Fruit fly (Drosophila melanogaster): Measurements from ENCODE around the gene CG4572.

Gene CG4572

DNA sequence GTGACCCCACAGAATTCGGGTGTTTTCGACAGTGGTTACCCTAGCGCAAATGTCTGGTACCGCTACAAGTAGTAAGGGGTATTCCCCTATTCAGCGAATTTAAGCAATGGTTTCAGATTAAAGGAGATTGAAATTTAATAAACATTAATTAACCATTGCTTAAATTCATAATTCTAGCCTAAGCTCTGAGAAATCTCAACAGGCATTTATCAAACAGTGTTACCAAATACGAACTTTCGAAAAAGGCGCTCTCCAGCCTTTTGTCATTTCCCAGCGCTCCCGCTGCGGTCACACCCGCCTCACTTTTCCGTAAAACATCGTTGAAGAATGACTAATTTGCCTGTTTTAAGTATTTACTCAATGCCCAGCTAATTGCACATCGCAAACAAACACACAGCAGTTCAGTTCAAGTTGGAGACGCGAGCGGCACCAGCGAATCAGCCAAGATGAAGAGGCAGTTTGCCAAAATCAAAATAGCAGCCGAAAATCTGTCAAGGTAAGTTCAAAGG lies 40.7 kb upstream of the CG4572 start, which contains the start of the genes Surf6 and RhoGAP92B (continued):
- TF ChIP-seq Ada2b (GFP tag; IDR thresholded peaks at IDR 0.05) (0 out of 2 replicates have a peak, but pooled peaks have one; percentile 18), sc (optimal IDR thresholded peaks at IDR 0.05) (no peak), sc (GFP tag; optimal IDR thresholded peaks at IDR 0.05) (peak; percentile 12), CG10209 (GFP tag; optimal IDR thresholded peaks at IDR 0.05) (peak; percentile 60), CG13624 (GFP tag; optimal IDR thresholded peaks at IDR 0.05) (peak; percentile 73), pfk (GFP tag; optimal IDR thresholded peaks at IDR 0.05) (peak; percentile 0), Hand (GFP tag; optimal IDR thresholded peaks at IDR 0.05) (no peak), NC2β (GFP tag; optimal IDR thresholded peaks at IDR 0.05) (peak; percentile 78), crc (GFP tag; optimal IDR thresholded peaks at IDR 0.05) (peak; percentile 22), CG10565 (GFP tag; optimal IDR thresholded peaks at IDR 0.05) (no peak), disco-r (GFP tag; optimal IDR thresholded peaks at IDR 0.05) (peak; percentile 38), Doc3 (GFP tag; IDR thresholded peaks at IDR 0.05; ENCODE audit: partially characterized antibody) (no peak), CG8924 (tag; optimal IDR thresholded peaks at IDR 0.05) (peak; percentile 70), CG30431 (GFP tag; optimal IDR thresholded peaks at IDR 0.05) (no peak), amos (GFP tag; IDR thresholded peaks at IDR 0.05; ENCODE audit: partially characterized antibody) (peak; percentile 41; the same call in 1 of the 2 replicates), rib (GFP tag; IDR thresholded peaks at IDR 0.05) (no peak), h (optimal IDR thresholded peaks at IDR 0.05) (no peak), HHEX (GFP tag; optimal IDR thresholded peaks at IDR 0.05) (peak; percentile 58), CG30403 (GFP tag; optimal IDR thresholded peaks at IDR 0.05) (peak; percentile 43), ro (GFP tag; IDR thresholded peaks at IDR 0.05) (no peak), CG18619 (GFP tag; optimal IDR thresholded peaks at IDR 0.05) (peak; percentile 67), luna (GFP tag; optimal IDR thresholded peaks at IDR 0.05) (peak; percentile 32), onecut (GFP tag; IDR thresholded peaks at IDR 0.05) (no peak), Opbp (GFP tag; IDR thresholded peaks at IDR 0.05; ENCODE audit: partially characterized antibody) (no peak; the same call in 2 of the 3 replicates), CG7357 (GFP tag; IDR thresholded peaks at IDR 0.05) (no peak), CG13424 (tag; optimal IDR thresholded peaks at IDR 0.05) (peak; percentile 61), CG2129 (GFP tag; IDR thresholded peaks at IDR 0.05; ENCODE audit: partially characterized antibody) (no peak), CG15514 (GFP tag; optimal IDR thresholded peaks at IDR 0.05) (peak; percentile 85), lola (GFP tag; optimal IDR thresholded peaks at IDR 0.05) (peak in 1 of 3 experiments; percentile 44), tgo (GFP tag; IDR thresholded peaks at IDR 0.05) (0 out of 3 replicates have a peak, but pooled peaks have one; percentile 13), CG14965 (GFP tag; optimal IDR thresholded peaks at IDR 0.05; ENCODE audit: borderline replicate concordance) (no peak), CG4617 (GFP tag; optimal IDR thresholded peaks at IDR 0.05; ENCODE audit: borderline replicate concordance) (peak; percentile 79), Taf1 (GFP tag; IDR thresholded peaks at IDR 0.05) (peak; percentile 42; the same call in 1 of the 2 replicates), pum (GFP tag; optimal IDR thresholded peaks at IDR 0.05) (peak; percentile 45), Stat92E (GFP tag; optimal IDR thresholded peaks at IDR 0.05) (peak in 1 of 3 experiments; percentile 71), Dad (GFP tag; optimal IDR thresholded peaks at IDR 0.05) (peak; percentile 50), az2 (GFP tag; optimal IDR thresholded peaks at IDR 0.05) (peak; percentile 55), aop (GFP tag; IDR thresholded peaks at IDR 0.05) (no peak), zen2 (GFP tag; IDR thresholded peaks at IDR 0.05; ENCODE audit: partially characterized antibody) (no peak), Hmx (GFP tag; optimal IDR thresholded peaks at IDR 0.05) (no peak), CG32772 (GFP tag; IDR thresholded peaks at IDR 0.05) (0 out of 2 replicates have a peak, but pooled peaks have one; percentile 23), CG3838 (GFP tag; optimal IDR thresholded peaks at IDR 0.05) (no peak), CG4282 (GFP tag; optimal IDR thresholded peaks at IDR 0.05) (peak; percentile 11), Meics (GFP tag; optimal IDR thresholded peaks at IDR 0.05) (peak; percentile 69), kni (GFP tag; optimal IDR thresholded peaks at IDR 0.05) (peak; percentile 39), HLHmδ (GFP tag; optimal IDR thresholded peaks at IDR 0.05) (no peak), CG12071 (GFP tag; optimal IDR thresholded peaks at IDR 0.05) (peak; percentile 22), CG32767 (GFP tag; IDR thresholded peaks at IDR 0.05) (peak; percentile 60), gem (tag; optimal IDR thresholded peaks at IDR 0.05) (peak; percentile 61), danr (GFP tag; IDR thresholded peaks at IDR 0.05) (no peak)
